Worm (Caenorhabditis elegans) whole organism, L4 larva: ENCODE measurements around the gene Y102E9.6.

ENCODE experiments used
- F10B5.3 ChIP-seq: sonication (generic microtip); optimal IDR thresholded peaks from 2 replicates; lab custom pipeline; 2016; ENCODE audit warnings: mild to moderate bottlenecking, missing genetic modification characterization, missing compliant biosample characterization
- F26F4.8 ChIP-seq: fragments of 200-800 bp; sonication (Bioruptor generic); conservative IDR thresholded peaks from 2 replicates; pipeline ENCODE4 v1.3.6; 2022; ENCODE audit warnings: missing genetic modification characterization, missing compliant biosample characterization
- F44E2.7 ChIP-seq: fragments of 200-800 bp; sonication (Bioruptor generic); IDR thresholded peaks from 2 replicates; pipeline ENCODE4 v2.1.2; 2022; ENCODE audit warnings: missing genetic modification characterization, missing compliant biosample characterization
- Y105C5A.15 ChIP-seq: fragments of 200-800 bp; sonication (Bioruptor generic); IDR thresholded peaks from 2 replicates; pipeline ENCODE4 v1.3.6; 2022; ENCODE audit warnings: missing genetic modification characterization, missing compliant biosample characterization
- Y48G9A.11 ChIP-seq: fragments of 200-800 bp; sonication (Bioruptor generic); IDR thresholded peaks from 2 replicates; pipeline ENCODE4 v1.3.6; 2022; ENCODE audit warnings: missing genetic modification reagents, missing genetic modification characterization, missing compliant biosample characterization
- Y75B8A.6 ChIP-seq: fragments of 200-800 bp; sonication (Bioruptor generic); IDR thresholded peaks from 2 replicates; pipeline ENCODE4 v1.3.6; 2022; ENCODE audit warnings: missing genetic modification reagents, missing genetic modification characterization, missing compliant biosample characterization
- ZK546.5 ChIP-seq, 2 experiments: sonication (generic microtip); optimal IDR thresholded peaks; 2 replicates each; lab custom pipeline; 2017; ENCODE audit warnings: missing biosample characterization in 2 of 2, missing genetic modification characterization in 2 of 2
- ceh-20 ChIP-seq: fragments of 200-800 bp; sonication (Bioruptor generic); IDR thresholded peaks from 2 replicates; pipeline ENCODE4 v1.3.6; 2022; ENCODE audit warnings: missing genetic modification reagents, missing genetic modification characterization, missing compliant biosample characterization
- ceh-28 ChIP-seq: fragments of 150-350 bp; optimal IDR thresholded peaks from 2 replicates; lab custom pipeline; 2014; ENCODE audit warnings: missing biosample characterization, missing genetic modification reagents, missing genetic modification characterization
- ceh-82 ChIP-seq: sonication (generic microtip); optimal IDR thresholded peaks from 2 replicates; lab custom pipeline; 2017; ENCODE audit warnings: missing biosample characterization, missing genetic modification characterization
- cey-2 ChIP-seq: sonication (generic microtip); optimal IDR thresholded peaks from 3 replicates; lab custom pipeline; 2017; ENCODE audit warnings: missing genetic modification characterization, mild to moderate bottlenecking, missing compliant biosample characterization, antibody characterized with exemption, borderline replicate concordance; ENCODE audit not compliant: insufficient read depth
- daf-16 ChIP-seq, 3 experiments: sonication (generic microtip); optimal IDR thresholded peaks; 2 replicates each; lab custom pipeline; 2016 to 2017; ENCODE audit warnings: missing genetic modification characterization in 3 of 3, missing genetic modification reagents in 3 of 3, mild to moderate bottlenecking in 2 of 3, missing compliant biosample characterization in 2 of 3, missing biosample characterization in 1 of 3, moderate library complexity in 1 of 3
- daf-19 ChIP-seq: fragments of 200-800 bp; sonication (Bioruptor generic); conservative IDR thresholded peaks from 2 replicates; pipeline ENCODE4 v1.3.6; 2022; ENCODE audit warnings: missing genetic modification characterization, missing compliant biosample characterization
- dmd-6 ChIP-seq: fragments of 200-800 bp; sonication (Bioruptor generic); IDR thresholded peaks from 2 replicates; pipeline ENCODE4 v1.3.6; 2022; ENCODE audit warnings: missing genetic modification reagents, missing genetic modification characterization, missing compliant biosample characterization
- dmd-8 ChIP-seq: fragments of 200-800 bp; sonication (Bioruptor generic); IDR thresholded peaks from 2 replicates; pipeline ENCODE4 v1.3.6; 2022; ENCODE audit warnings: missing genetic modification characterization, missing compliant biosample characterization
- dmd-9 ChIP-seq: fragments of 200-800 bp; sonication (Bioruptor generic); IDR thresholded peaks from 2 replicates; pipeline ENCODE4 v1.3.6; 2022; ENCODE audit warnings: missing genetic modification reagents, missing genetic modification characterization, missing compliant biosample characterization
- dpl-1 ChIP-seq: fragments of 150-350 bp; optimal IDR thresholded peaks from 2 replicates; lab custom pipeline; 2014; ENCODE audit warnings: missing biosample characterization, missing genetic modification reagents, missing genetic modification characterization
- duxl-1 ChIP-seq: sonication (generic microtip); optimal IDR thresholded peaks from 2 replicates; lab custom pipeline; 2016; ENCODE audit warnings: mild to moderate bottlenecking, missing genetic modification characterization, moderate library complexity, missing compliant biosample characterization; ENCODE audit not compliant: poor library complexity
- dve-1 ChIP-seq: sonication (generic microtip); optimal IDR thresholded peaks from 2 replicates; lab custom pipeline; 2017; ENCODE audit warnings: antibody characterized with exemption, mild to moderate bottlenecking, missing genetic modification characterization, missing compliant biosample characterization; ENCODE audit not compliant: insufficient read depth
- fkh-10 ChIP-seq: fragments of 150-350 bp; optimal IDR thresholded peaks from 2 replicates; lab custom pipeline; 2014; ENCODE audit warnings: missing biosample characterization, missing genetic modification reagents, missing genetic modification characterization
- lin-1 ChIP-seq: fragments of 200-800 bp; sonication (Bioruptor generic); IDR thresholded peaks from 2 replicates; pipeline ENCODE4 v1.3.6; 2022; ENCODE audit warnings: missing genetic modification reagents, missing genetic modification characterization, missing compliant biosample characterization
- lin-13 ChIP-seq: fragments of 150-350 bp; optimal IDR thresholded peaks from 2 replicates; lab custom pipeline; 2014; ENCODE audit warnings: missing biosample characterization, missing genetic modification reagents, missing genetic modification characterization
- lsy-2 ChIP-seq, 2 experiments: fragments of 150-350 bp in 1 of 2; sonication (generic microtip) in 1 of 2; optimal IDR thresholded peaks; 2 replicates each; lab custom pipeline; 2014 to 2017; ENCODE audit warnings: missing biosample characterization in 2 of 2, missing genetic modification characterization in 2 of 2
- madf-9 ChIP-seq: fragments of 200-800 bp; sonication (Bioruptor generic); conservative IDR thresholded peaks from 2 replicates; pipeline ENCODE4 v1.3.6; 2022; ENCODE audit warnings: missing genetic modification reagents, missing genetic modification characterization, missing compliant biosample characterization
- mdl-1 ChIP-seq, 2 experiments: fragments of 150-350 bp in 1 of 2; sonication (generic microtip) in 1 of 2; optimal IDR thresholded peaks; 2 replicates each; lab custom pipeline; 2014 to 2017; ENCODE audit warnings: missing biosample characterization in 2 of 2, missing genetic modification characterization in 2 of 2
- mxl-3 ChIP-seq: fragments of 200-800 bp; sonication (Bioruptor generic); optimal IDR thresholded peaks from 2 replicates; lab custom pipeline; 2018; ENCODE audit warnings: mild to moderate bottlenecking, missing genetic modification characterization, missing compliant biosample characterization
- nhr-237 ChIP-seq: sonication (generic microtip); optimal IDR thresholded peaks from 2 replicates; lab custom pipeline; 2017; ENCODE audit warnings: missing biosample characterization, missing genetic modification characterization
- nhr-28 ChIP-seq: fragments of 150-350 bp; optimal IDR thresholded peaks from 2 replicates; lab custom pipeline; 2014; ENCODE audit warnings: missing biosample characterization, missing genetic modification characterization
- nhr-77 ChIP-seq: fragments of 150-350 bp; optimal IDR thresholded peaks from 2 replicates; lab custom pipeline; 2014; ENCODE audit warnings: missing biosample characterization, missing genetic modification characterization
- pha-4 ChIP-seq, 2 experiments: fragments of 150-350 bp in 1 of 2; fragments of 200-800 bp in 1 of 2; sonication (Bioruptor generic) in 1 of 2; IDR thresholded peaks in 1 of 2; optimal IDR thresholded peaks in 1 of 2; 2 replicates each; pipeline versions ENCODE4 v1.3.6 to Lab custom; 2014 to 2022; ENCODE audit warnings: missing genetic modification characterization in 2 of 2, missing genetic modification reagents in 2 of 2, missing biosample characterization in 1 of 2, missing compliant biosample characterization in 1 of 2
- php-3 ChIP-seq: fragments of 200-800 bp; sonication (Bioruptor generic); IDR thresholded peaks from 2 replicates; pipeline ENCODE4 v1.3.6; 2022; ENCODE audit warnings: missing genetic modification reagents, missing genetic modification characterization, missing compliant biosample characterization
- pqm-1 ChIP-seq: sonication (generic microtip); optimal IDR thresholded peaks from 2 replicates; lab custom pipeline; 2017; ENCODE audit warnings: missing biosample characterization, missing genetic modification characterization
- saeg-2 ChIP-seq: fragments of 200-800 bp; sonication (Bioruptor generic); IDR thresholded peaks from 2 replicates; pipeline ENCODE4 v1.3.6; 2022; ENCODE audit warnings: missing genetic modification reagents, missing genetic modification characterization, missing compliant biosample characterization
- set-16 ChIP-seq: fragments of 200-800 bp; sonication (Bioruptor generic); IDR thresholded peaks from 2 replicates; pipeline ENCODE4 v1.3.6; 2022; ENCODE audit warnings: missing genetic modification reagents, missing genetic modification characterization, missing compliant biosample characterization
- skn-1 ChIP-seq: fragments of 150-350 bp; optimal IDR thresholded peaks from 2 replicates; lab custom pipeline; 2014; ENCODE audit warnings: missing biosample characterization, missing genetic modification characterization
- spr-1 ChIP-seq: sonication (generic microtip); optimal IDR thresholded peaks from 2 replicates; lab custom pipeline; 2016; ENCODE audit warnings: mild to moderate bottlenecking, missing genetic modification characterization, missing compliant biosample characterization
- spr-3 ChIP-seq: fragments of 200-800 bp; sonication (Bioruptor generic); optimal IDR thresholded peaks from 2 replicates; lab custom pipeline; 2018; ENCODE audit warnings: mild to moderate bottlenecking, missing genetic modification characterization, missing compliant biosample characterization
- tag-97 ChIP-seq: fragments of 200-800 bp; sonication (Bioruptor generic); IDR thresholded peaks from 2 replicates; pipeline ENCODE4 v1.3.6; 2022; ENCODE audit warnings: missing genetic modification characterization, missing compliant biosample characterization
- unc-39 ChIP-seq: sonication (generic microtip); optimal IDR thresholded peaks from 2 replicates; lab custom pipeline; 2017; ENCODE audit warnings: missing biosample characterization, missing genetic modification characterization
- zip-2 ChIP-seq: fragments of 150-350 bp; optimal IDR thresholded peaks from 2 replicates; lab custom pipeline; 2014; ENCODE audit warnings: missing biosample characterization, missing genetic modification characterization
- ztf-11 ChIP-seq: fragments of 150-350 bp; optimal IDR thresholded peaks from 2 replicates; lab custom pipeline; 2014; ENCODE audit warnings: missing biosample characterization, missing genetic modification characterization

The Y102E9.6 gene

ce11 chrIII:6695189-6695588, 41.3 kb downstream of the Y102E9.6 start (continued):
- TF ChIP-seq spr-1 (tag; lab: Kevin White, UChicago) = no peak
- peak; percentile 59 for TF ChIP-seq fkh-10
- TF ChIP-seq zip-2 (tag; lab: Kevin White, UChicago) = no peak
- TF ChIP-seq duxl-1 (tag; lab: Kevin White, UChicago) = no peak

ce11 chrIII:6693285-6693684, 43.2 kb downstream of the Y102E9.6 start:
- no peak for TF ChIP-seq daf-19 (GFP tag; lab: Robert Waterston, UW)
- no peak for TF ChIP-seq spr-1 (tag; lab: Kevin White, UChicago)
- TF ChIP-seq saeg-2 (GFP tag; lab: Robert Waterston, UW) = no peak
- TF ChIP-seq Y48G9A.11 (GFP tag; lab: Robert Waterston, UW) = no peak
- TF ChIP-seq nhr-77 (tag; lab: Kevin White, UChicago) = peak; percentile 71
- no peak for TF ChIP-seq tag-97 (GFP tag; lab: Robert Waterston, UW)
- TF ChIP-seq dmd-6 (GFP tag; lab: Robert Waterston, UW) = peak; percentile 66
- no peak for TF ChIP-seq dve-1 (tag; lab: Kevin White, UChicago)
- TF ChIP-seq lsy-2 (tag; optimal IDR thresholded peaks at IDR 0.05; lab: Kevin White, UChicago) = no peak
- no peak for TF ChIP-seq madf-9
- TF ChIP-seq nhr-28 (tag; lab: Kevin White, UChicago) = peak; percentile 90
- no peak for TF ChIP-seq ztf-11 (tag; lab: Kevin White, UChicago)
- 0 out of 2 replicates have a peak, but pooled peaks have one; percentile 30 for TF ChIP-seq lin-1
- TF ChIP-seq dmd-9 (GFP tag; lab: Robert Waterston, UW) = no peak
- TF ChIP-seq skn-1 (tag; lab: Kevin White, UChicago) = no peak
- no peak for TF ChIP-seq nhr-237 (tag; lab: Kevin White, UChicago)
- TF ChIP-seq ceh-28 (tag; lab: Kevin White, UChicago) = no peak
- TF ChIP-seq daf-16 (GFP tag; optimal IDR thresholded peaks at IDR 0.05; lab: Kevin White, UChicago) = no peak
- TF ChIP-seq daf-16 (tag; optimal IDR thresholded peaks at IDR 0.05; lab: Kevin White, UChicago) = peak; percentile 79
- TF ChIP-seq Y75B8A.6 (GFP tag; lab: Robert Waterston, UW) = no peak
- no peak for TF ChIP-seq pha-4 (GFP tag; IDR thresholded peaks at IDR 0.05; lab: Robert Waterston, UW)
- no peak for TF ChIP-seq pha-4 (tag; optimal IDR thresholded peaks at IDR 0.05; lab: Kevin White, UChicago)
- peak; percentile 73 for TF ChIP-seq php-3 (GFP tag; lab: Robert Waterston, UW)
- TF ChIP-seq F44E2.7 (GFP tag; lab: Robert Waterston, UW) = no peak
- no peak for TF ChIP-seq mxl-3 (GFP tag; lab: Kevin White, UChicago)
- no peak for TF ChIP-seq lin-13
- no peak for TF ChIP-seq dmd-8
- no peak for TF ChIP-seq mdl-1 (tag; optimal IDR thresholded peaks at IDR 0.05; lab: Kevin White, UChicago)
- TF ChIP-seq cey-2 (tag; lab: Kevin White, UChicago) = no peak
- TF ChIP-seq ZK546.5 (tag; optimal IDR thresholded peaks at IDR 0.05; lab: Kevin White, UChicago) = no peak
- no peak for TF ChIP-seq set-16 (GFP tag; lab: Robert Waterston, UW)
- TF ChIP-seq pqm-1 (tag; lab: Kevin White, UChicago) = peak; percentile 99
- TF ChIP-seq dpl-1 (GFP tag; lab: Kevin White, UChicago) = no peak
- TF ChIP-seq F26F4.8 (GFP tag; lab: Robert Waterston, UW) = no peak
- TF ChIP-seq ceh-20 (GFP tag; lab: Robert Waterston, UW) = no peak
- no peak for TF ChIP-seq F10B5.3
- no peak for TF ChIP-seq Y105C5A.15
- no peak for TF ChIP-seq unc-39 (tag; lab: Kevin White, UChicago)
- TF ChIP-seq ceh-82 (tag; lab: Kevin White, UChicago) = no peak
- no peak for TF ChIP-seq spr-3
